Fruit fly (Drosophila melanogaster) whole organism, embryonic: Measurements from ENCODE around the gene CG43618.

Source experiments
- Atf6 ChIP-seq: fragments of 200-800 bp; sonication (Bioruptor generic); IDR thresholded peaks from 2 replicates; pipeline ENCODE4 v1.3.6; 2022; ENCODE audit warnings: missing biosample characterization, missing genetic modification characterization
- Bgb ChIP-seq: fragments of 200-800 bp; sonication (Bioruptor generic); IDR thresholded peaks from 2 replicates; pipeline ENCODE4 v1.3.6; 2022; ENCODE audit warnings: missing biosample characterization, missing genetic modification characterization; ENCODE audit not compliant: partially characterized antibody
- CG11456 ChIP-seq: fragments of 200-800 bp; sonication (Bioruptor generic); IDR thresholded peaks from 3 replicates; pipeline ENCODE4 v1.3.6; 2022; ENCODE audit warnings: missing biosample characterization, missing genetic modification characterization
- CG15073 ChIP-seq: fragments of 200-800 bp; sonication (Bioruptor generic); optimal IDR thresholded peaks from 2 replicates; lab custom pipeline; 2016; ENCODE audit warnings: missing biosample characterization, missing genetic modification characterization
- CG1529 ChIP-seq: fragments of 200-800 bp; sonication (Bioruptor generic); optimal IDR thresholded peaks from 3 replicates; lab custom pipeline; 2018; ENCODE audit warnings: missing biosample characterization, missing genetic modification characterization
- CG15601 ChIP-seq: fragments of 200-800 bp; sonication (Bioruptor generic); optimal IDR thresholded peaks from 3 replicates; lab custom pipeline; 2019; ENCODE audit warnings: missing biosample characterization, mild to moderate bottlenecking, missing genetic modification characterization, moderate library complexity
- CG16813 ChIP-seq: fragments of 200-800 bp; sonication (Bioruptor generic); IDR thresholded peaks from 3 replicates; pipeline ENCODE4 v1.3.6; 2022; ENCODE audit warnings: missing biosample characterization, missing genetic modification characterization; ENCODE audit not compliant: partially characterized antibody
- CG17328 ChIP-seq: fragments of 200-800 bp; sonication (Bioruptor generic); IDR thresholded peaks from 2 replicates; pipeline ENCODE4 v1.3.6; 2022; ENCODE audit warnings: missing biosample characterization, missing genetic modification characterization
- CG3065 ChIP-seq: fragments of 200-800 bp; sonication (Bioruptor generic); optimal IDR thresholded peaks from 2 replicates; lab custom pipeline; 2016; ENCODE audit warnings: missing biosample characterization, missing genetic modification characterization
- CG32532 ChIP-seq: fragments of 200-800 bp; sonication (Bioruptor generic); IDR thresholded peaks from 2 replicates; pipeline ENCODE4 v1.3.6; 2022; ENCODE audit warnings: missing biosample characterization, missing genetic modification characterization
- CG4328 ChIP-seq: fragments of 200-800 bp; sonication (Bioruptor generic); optimal IDR thresholded peaks from 3 replicates; lab custom pipeline; 2017; ENCODE audit warnings: missing biosample characterization, missing genetic modification reagents, missing genetic modification characterization
- CG4617 ChIP-seq: fragments of 200-800 bp; sonication (Bioruptor generic); optimal IDR thresholded peaks from 3 replicates; lab custom pipeline; 2016; ENCODE audit warnings: missing biosample characterization, missing genetic modification characterization, borderline replicate concordance
- CG6683 ChIP-seq: fragments of 200-800 bp; sonication (Bioruptor generic); optimal IDR thresholded peaks from 2 replicates; lab custom pipeline; 2017; ENCODE audit warnings: missing biosample characterization, mild to moderate bottlenecking, missing genetic modification characterization, missing genetic modification reagents
- CG6791 ChIP-seq: fragments of 200-800 bp; sonication (Bioruptor generic); IDR thresholded peaks from 3 replicates; pipeline ENCODE4 v1.3.6; 2022; ENCODE audit warnings: missing biosample characterization, missing genetic modification characterization; ENCODE audit not compliant: partially characterized antibody
- CG7357 ChIP-seq: fragments of 200-800 bp; sonication (Bioruptor generic); IDR thresholded peaks from 3 replicates; pipeline ENCODE4 v1.3.6; 2022; ENCODE audit warnings: missing biosample characterization, missing genetic modification characterization
- CG8478 ChIP-seq: fragments of >200 bp; optimal IDR thresholded peaks from 2 replicates; lab custom pipeline; 2018
- CG8924 ChIP-seq: fragments of 200-800 bp; optimal IDR thresholded peaks from 3 replicates; lab custom pipeline; 2019; ENCODE audit warnings: missing biosample characterization, mild to moderate bottlenecking, missing genetic modification characterization, moderate library complexity
- CG9215 ChIP-seq: fragments of 200-800 bp; sonication (Bioruptor generic); IDR thresholded peaks from 2 replicates; pipeline ENCODE4 v1.3.6; 2022; ENCODE audit warnings: missing biosample characterization, missing genetic modification characterization
- CHES-1-like ChIP-seq: fragments of 200-800 bp; sonication (Bioruptor generic); optimal IDR thresholded peaks from 2 replicates; lab custom pipeline; 2016; ENCODE audit warnings: missing biosample characterization, missing genetic modification characterization
- Dek ChIP-seq: fragments of 200-800 bp; sonication (Bioruptor generic); optimal IDR thresholded peaks from 3 replicates; lab custom pipeline; 2019; ENCODE audit warnings: missing biosample characterization, mild to moderate bottlenecking, missing genetic modification characterization, moderate library complexity
- Dref ChIP-seq: fragments of 200-800 bp; sonication (Bioruptor generic); IDR thresholded peaks from 2 replicates; pipeline ENCODE4 v1.3.6; 2022; ENCODE audit warnings: missing biosample characterization, missing genetic modification characterization
- Ets65A ChIP-seq: fragments of 200-800 bp; sonication (Bioruptor generic); peaks from one replicate; lab custom pipeline; 2016; ENCODE audit warnings: missing biosample characterization, missing genetic modification characterization
- Ets97D ChIP-seq: fragments of 200-800 bp; sonication (Bioruptor generic); optimal IDR thresholded peaks from 3 replicates; lab custom pipeline; 2016; ENCODE audit warnings: missing biosample characterization, missing genetic modification characterization
- Fer2 ChIP-seq: fragments of 200-800 bp; sonication (Bioruptor generic); optimal IDR thresholded peaks from 2 replicates; lab custom pipeline; 2018; ENCODE audit warnings: missing biosample characterization, mild to moderate bottlenecking, missing genetic modification characterization, moderate library complexity
- Gsc ChIP-seq: fragments of 200-800 bp; sonication (Bioruptor generic); IDR thresholded peaks from 2 replicates; pipeline ENCODE4 v1.3.6; 2022; ENCODE audit warnings: missing biosample characterization, missing genetic modification characterization
- H2.0 ChIP-seq: fragments of 200-800 bp; sonication (Bioruptor generic); IDR thresholded peaks from 2 replicates; pipeline ENCODE4 v1.3.6; 2022; ENCODE audit warnings: missing biosample characterization, missing genetic modification characterization
- HLHmδ ChIP-seq: fragments of 200-800 bp; sonication (Bioruptor generic); optimal IDR thresholded peaks from 2 replicates; lab custom pipeline; 2018; ENCODE audit warnings: missing biosample characterization, mild to moderate bottlenecking, missing genetic modification characterization, moderate library complexity
- HmgD ChIP-seq: fragments of 200-800 bp; sonication (Bioruptor generic); optimal IDR thresholded peaks from 3 replicates; lab custom pipeline; 2016; ENCODE audit warnings: missing biosample characterization, missing genetic modification characterization
- MESR4 ChIP-seq: fragments of 200-800 bp; sonication (Bioruptor generic); optimal IDR thresholded peaks from 2 replicates; lab custom pipeline; 2018; ENCODE audit warnings: missing biosample characterization, mild to moderate bottlenecking, missing genetic modification characterization, moderate library complexity
- Mrtf ChIP-seq: fragments of 200-800 bp; sonication (Bioruptor generic); IDR thresholded peaks from 3 replicates; pipeline ENCODE4 v1.3.6; 2022; ENCODE audit warnings: missing biosample characterization, missing genetic modification characterization
- Oli ChIP-seq: fragments of 200-800 bp; sonication (Bioruptor generic); optimal IDR thresholded peaks from 2 replicates; lab custom pipeline; 2018; ENCODE audit warnings: missing biosample characterization, mild to moderate bottlenecking, missing genetic modification characterization, moderate library complexity
- Sox100B ChIP-seq: fragments of 200-800 bp; sonication (Bioruptor generic); optimal IDR thresholded peaks from 3 replicates; lab custom pipeline; 2018; ENCODE audit warnings: missing biosample characterization, mild to moderate bottlenecking, missing genetic modification characterization
- Sry-δ ChIP-seq: fragments of 200-800 bp; sonication (Bioruptor generic); optimal IDR thresholded peaks from 2 replicates; lab custom pipeline; 2016; ENCODE audit warnings: missing biosample characterization, missing genetic modification characterization
- Tbp ChIP-seq: fragments of >200 bp; optimal IDR thresholded peaks from 2 replicates; lab custom pipeline; 2018; ENCODE audit warnings: missing biosample characterization, missing genetic modification characterization
- Xrp1 ChIP-seq: fragments of 200-800 bp; sonication (Bioruptor generic); IDR thresholded peaks from 2 replicates; pipeline ENCODE4 v1.3.6; 2022; ENCODE audit warnings: missing biosample characterization, missing genetic modification characterization
- ab ChIP-seq: fragments of 200-800 bp; sonication (Bioruptor generic); optimal IDR thresholded peaks from 2 replicates; lab custom pipeline; 2016; ENCODE audit warnings: missing biosample characterization, missing genetic modification characterization
- ac ChIP-seq: fragments of 200-800 bp; sonication (Bioruptor generic); optimal IDR thresholded peaks from 3 replicates; lab custom pipeline; 2017; ENCODE audit warnings: missing biosample characterization, mild to moderate bottlenecking, missing genetic modification characterization
- chinmo ChIP-seq: fragments of 200-800 bp; sonication (Bioruptor generic); IDR thresholded peaks from 4 replicates; pipeline ENCODE4 v1.3.6; 2022; ENCODE audit warnings: missing biosample characterization, missing genetic modification characterization; ENCODE audit not compliant: partially characterized antibody
- dati ChIP-seq: fragments of 200-800 bp; sonication (Bioruptor generic); IDR thresholded peaks from 2 replicates; pipeline ENCODE4 v1.3.6; 2022; ENCODE audit warnings: missing biosample characterization, missing genetic modification characterization
- dysf ChIP-seq: fragments of 200-800 bp; sonication (Bioruptor generic); IDR thresholded peaks from 3 replicates; pipeline ENCODE4 v1.3.6; 2022; ENCODE audit warnings: missing biosample characterization, missing genetic modification characterization
- gce ChIP-seq: fragments of 200-800 bp; sonication (Bioruptor generic); IDR thresholded peaks from 3 replicates; pipeline ENCODE4 v1.3.6; 2022; ENCODE audit warnings: missing biosample characterization, missing genetic modification characterization
- gsb-n ChIP-seq: fragments of 200-800 bp; sonication (Bioruptor generic); optimal IDR thresholded peaks from 3 replicates; lab custom pipeline; 2018; ENCODE audit warnings: missing biosample characterization, mild to moderate bottlenecking, missing genetic modification characterization
- mam ChIP-seq: fragments of 200-800 bp; sonication (Bioruptor generic); optimal IDR thresholded peaks from 3 replicates; lab custom pipeline; 2016; ENCODE audit warnings: missing biosample characterization, missing genetic modification characterization
- nau ChIP-seq: fragments of 200-800 bp; sonication (Bioruptor generic); optimal IDR thresholded peaks from 3 replicates; lab custom pipeline; 2017; ENCODE audit warnings: missing biosample characterization, mild to moderate bottlenecking, missing genetic modification characterization, missing genetic modification reagents
- nerfin-2 ChIP-seq: fragments of 200-800 bp; sonication (Bioruptor generic); IDR thresholded peaks from 2 replicates; pipeline ENCODE4 v1.3.6; 2022; ENCODE audit warnings: missing biosample characterization, missing genetic modification characterization; ENCODE audit not compliant: partially characterized antibody
- p53 ChIP-seq: fragments of 200-800 bp; sonication (Bioruptor generic); optimal IDR thresholded peaks from 2 replicates; lab custom pipeline; 2016; ENCODE audit warnings: missing biosample characterization, missing genetic modification characterization
- shn ChIP-seq: fragments of 200-800 bp; sonication (Bioruptor generic); optimal IDR thresholded peaks from 3 replicates; lab custom pipeline; 2016; ENCODE audit warnings: missing biosample characterization, missing genetic modification characterization
- sim ChIP-seq: fragments of 200-800 bp; sonication (Bioruptor generic); IDR thresholded peaks from 2 replicates; pipeline ENCODE4 v1.3.6; 2022; ENCODE audit warnings: missing biosample characterization, missing genetic modification characterization
- stc ChIP-seq: fragments of 200-800 bp; sonication (Bioruptor generic); IDR thresholded peaks from 2 replicates; pipeline ENCODE4 v1.3.6; 2022; ENCODE audit warnings: missing biosample characterization, missing genetic modification characterization
- unpg ChIP-seq: fragments of 200-800 bp; sonication (Bioruptor generic); optimal IDR thresholded peaks from 3 replicates; lab custom pipeline; 2018; ENCODE audit warnings: missing biosample characterization, mild to moderate bottlenecking, missing genetic modification characterization, moderate library complexity
- vnd ChIP-seq: fragments of 200-800 bp; sonication (Bioruptor generic); IDR thresholded peaks from 3 replicates; pipeline ENCODE4 v1.3.6; 2022; ENCODE audit warnings: missing biosample characterization, missing genetic modification characterization; ENCODE audit not compliant: partially characterized antibody

CG43618 gene

DNA sequence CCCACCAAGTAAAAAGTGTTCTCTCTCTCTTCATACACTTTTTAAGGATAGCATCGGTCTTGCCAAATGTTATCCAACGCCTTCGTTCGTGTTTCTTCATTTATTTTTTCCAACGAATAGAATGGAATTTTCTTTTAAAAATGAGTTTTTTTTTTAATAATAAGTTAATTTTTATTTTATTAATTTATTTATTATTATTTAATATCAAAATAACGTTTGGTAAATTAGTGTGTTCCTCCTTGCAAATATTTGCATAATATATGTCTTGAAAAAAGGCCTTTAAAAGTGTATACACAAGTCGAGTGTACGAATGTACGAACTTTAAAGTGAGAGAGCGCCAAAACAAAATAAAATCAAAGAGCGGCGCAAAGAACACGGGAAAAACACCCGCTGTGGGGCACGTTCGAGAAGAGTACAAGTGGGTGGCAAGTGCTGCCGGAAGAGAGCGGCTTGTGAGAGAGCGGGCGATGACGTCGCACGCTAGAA is 21.7 kb upstream of the CG43618 start (continued):
- TF ChIP-seq stc: peak; percentile 49
- no peak for TF ChIP-seq Sry-δ (GFP tag; lab: Kevin White, UChicago)
- TF ChIP-seq Dek (tag; lab: Kevin White, UChicago): peak; percentile 91
- TF ChIP-seq H2.0: peak; percentile 70
- TF ChIP-seq sim: peak; percentile 26; the same call in 1 of the 2 replicates
- no peak for TF ChIP-seq Gsc
- TF ChIP-seq Atf6 (GFP tag; lab: Robert Waterston, UW): no peak; the same call in 1 of the 2 replicates
- peak; percentile 69 for TF ChIP-seq CG32532 (GFP tag; lab: Robert Waterston, UW)
- peak; percentile 18 for TF ChIP-seq Ets65A (GFP tag; lab: Kevin White, UChicago)
- TF ChIP-seq Tbp (GFP tag; lab: Kevin White, UChicago): no peak
- peak; percentile 1 for TF ChIP-seq shn (GFP tag; lab: Kevin White, UChicago)
- TF ChIP-seq nerfin-2: no peak
- peak; percentile 92 for TF ChIP-seq Sox100B (GFP tag; lab: Kevin White, UChicago)
- peak; percentile 64 for TF ChIP-seq CG4328
- no peak for TF ChIP-seq Bgb (GFP tag; lab: Robert Waterston, UW)
- no peak for TF ChIP-seq dati (GFP tag; lab: Robert Waterston, UW)
- 0 out of 3 replicates have a peak, but pooled peaks have one; percentile 39 for TF ChIP-seq gce
- no peak for TF ChIP-seq p53
- peak; percentile 66 for TF ChIP-seq CG17328 (GFP tag; lab: Robert Waterston, UW)
- peak; percentile 67 for TF ChIP-seq CG4617 (GFP tag; lab: Kevin White, UChicago)
- TF ChIP-seq ab: no peak
- TF ChIP-seq CG6683 (GFP tag; lab: Kevin White, UChicago): peak; percentile 75
- no peak for TF ChIP-seq Dref (GFP tag; lab: Robert Waterston, UW)
- TF ChIP-seq HmgD (GFP tag; lab: Kevin White, UChicago): no peak
- no peak for TF ChIP-seq ac
- TF ChIP-seq Mrtf: 0 out of 3 replicates have a peak, but pooled peaks have one; percentile 54
- TF ChIP-seq CG8924 (tag; lab: Kevin White, UChicago): peak; percentile 94
- TF ChIP-seq Ets97D (GFP tag; lab: Kevin White, UChicago): no peak
- TF ChIP-seq gsb-n: no peak
- TF ChIP-seq Xrp1: peak; percentile 72
- TF ChIP-seq CG1529 (GFP tag; lab: Kevin White, UChicago): no peak
- TF ChIP-seq nau (GFP tag; lab: Kevin White, UChicago): no peak
- peak; percentile 68 for TF ChIP-seq CG9215 (GFP tag; lab: Robert Waterston, UW)
- no peak for TF ChIP-seq CHES-1-like (GFP tag; lab: Kevin White, UChicago)
- no peak for TF ChIP-seq vnd (GFP tag; lab: Robert Waterston, UW)
- peak; percentile 39; the same call in 1 of the 3 replicates for TF ChIP-seq CG6791 (GFP tag; lab: Robert Waterston, UW)
- peak; percentile 74; the same call in 2 of the 4 replicates for TF ChIP-seq chinmo (GFP tag; lab: Robert Waterston, UW)
- TF ChIP-seq mam: peak; percentile 27
- no peak for TF ChIP-seq CG7357 (GFP tag; lab: Robert Waterston, UW)
- TF ChIP-seq dysf (GFP tag; lab: Robert Waterston, UW): peak; percentile 85
- peak; percentile 70 for TF ChIP-seq Fer2 (tag; lab: Kevin White, UChicago)
- no peak for TF ChIP-seq MESR4 (GFP tag; lab: Kevin White, UChicago)
- no peak for TF ChIP-seq CG8478 (lab: Kevin White, UChicago)
- TF ChIP-seq CG3065 (GFP tag; lab: Kevin White, UChicago): peak; percentile 45
- TF ChIP-seq HLHmδ (GFP tag; lab: Kevin White, UChicago): no peak
- TF ChIP-seq CG11456 (GFP tag; lab: Robert Waterston, UW): 0 out of 3 replicates have a peak, but pooled peaks have one; percentile 67
- TF ChIP-seq CG15601 (tag; lab: Kevin White, UChicago): peak; percentile 92
- no peak for TF ChIP-seq CG16813 (GFP tag; lab: Robert Waterston, UW)
- peak; percentile 92 for TF ChIP-seq Oli
- TF ChIP-seq unpg (GFP tag; lab: Kevin White, UChicago): peak; percentile 88
- peak; percentile 33 for TF ChIP-seq CG15073 (GFP tag; lab: Kevin White, UChicago)
